Worm (Caenorhabditis elegans) whole organism, L2 larva: ENCODE data around the gene grd-1.

Experiments used
- aly-2 ChIP-seq: fragments of 150-350 bp; optimal IDR thresholded peaks from 2 replicates; lab custom pipeline; 2014; ENCODE audit warnings: missing biosample characterization, missing genetic modification characterization
- egl-27 ChIP-seq: sonication (generic microtip); optimal IDR thresholded peaks from 3 replicates; lab custom pipeline; 2017; ENCODE audit warnings: missing biosample characterization, missing genetic modification reagents, missing genetic modification characterization
- elt-3 ChIP-seq: sonication (generic microtip); optimal IDR thresholded peaks from 2 replicates; lab custom pipeline; 2017; ENCODE audit warnings: missing biosample characterization, missing genetic modification characterization
- lin-13 ChIP-seq: fragments of 150-350 bp; optimal IDR thresholded peaks from 2 replicates; lab custom pipeline; 2014; ENCODE audit warnings: missing biosample characterization, missing genetic modification reagents, missing genetic modification characterization
- lin-39 ChIP-seq: fragments of 150-350 bp; optimal IDR thresholded peaks from 2 replicates; lab custom pipeline; 2014; ENCODE audit warnings: missing biosample characterization, missing genetic modification reagents, missing genetic modification characterization
- lsy-2 ChIP-seq, 2 experiments: fragments of 150-350 bp in 1 of 2; sonication (generic microtip) in 1 of 2; optimal IDR thresholded peaks; 2 replicates each; lab custom pipeline; 2014 to 2017; ENCODE audit warnings: missing biosample characterization in 2 of 2, missing genetic modification characterization in 2 of 2
- mab-5 ChIP-seq: fragments of 150-350 bp; optimal IDR thresholded peaks from 2 replicates; lab custom pipeline; 2014; ENCODE audit warnings: missing biosample characterization, missing genetic modification characterization
- mdl-1 ChIP-seq, 2 experiments: fragments of 150-350 bp in 1 of 2; sonication (generic microtip) in 1 of 2; optimal IDR thresholded peaks; 2 replicates each; lab custom pipeline; 2017; ENCODE audit warnings: missing biosample characterization in 2 of 2, missing genetic modification characterization in 2 of 2
- nhr-11 ChIP-seq: fragments of 150-350 bp; optimal IDR thresholded peaks from 2 replicates; lab custom pipeline; 2014; ENCODE audit warnings: missing biosample characterization, missing genetic modification characterization
- nhr-6 ChIP-seq: fragments of 150-350 bp; optimal IDR thresholded peaks from 2 replicates; lab custom pipeline; 2014; ENCODE audit warnings: missing biosample characterization, missing genetic modification characterization
- nhr-77 ChIP-seq: fragments of 150-350 bp; optimal IDR thresholded peaks from 2 replicates; lab custom pipeline; 2014; ENCODE audit warnings: missing biosample characterization, missing genetic modification characterization
- snpc-4 ChIP-seq: fragments of 150-350 bp; optimal IDR thresholded peaks from 2 replicates; lab custom pipeline; 2014; ENCODE audit warnings: missing biosample characterization, missing genetic modification characterization
- unc-62 ChIP-seq: fragments of 150-350 bp; optimal IDR thresholded peaks from 2 replicates; lab custom pipeline; 2014; ENCODE audit warnings: missing biosample characterization, missing genetic modification reagents, missing genetic modification characterization

DNA sequence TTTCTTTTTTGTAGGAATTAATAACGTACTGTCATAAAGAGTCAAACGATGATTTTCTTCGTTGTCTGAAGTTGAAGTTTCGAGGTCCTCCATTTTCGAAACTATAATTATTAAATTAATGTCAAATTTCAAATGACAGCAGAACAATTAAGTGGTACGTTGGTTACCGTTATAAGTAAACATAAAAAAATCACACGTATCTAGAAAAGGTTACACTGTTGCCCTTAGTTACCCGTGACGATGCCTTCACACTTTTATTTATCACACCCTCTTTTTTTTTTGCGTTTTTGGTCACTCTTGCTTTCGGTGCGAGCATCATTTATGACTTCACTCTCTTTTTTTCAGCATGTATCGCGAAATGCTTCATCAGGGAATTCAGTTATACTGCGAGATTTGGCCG is 43.5 kb downstream of the grd-1 start, which contains the start of the genes C05C9.3 and C05C9.2:
- TF ChIP-seq mdl-1 (tag; optimal IDR thresholded peaks at IDR 0.05; lab: Kevin White, UChicago) (no peak), elt-3 (tag; lab: Kevin White, UChicago) (no peak), egl-27 (no peak), lsy-2 (tag; optimal IDR thresholded peaks at IDR 0.05; lab: Kevin White, UChicago) (no peak), aly-2 (no peak), lin-13 (GFP tag; lab: Kevin White, UChicago) (no peak), snpc-4 (tag; lab: Kevin White, UChicago) (no peak), unc-62 (no peak), nhr-77 (no peak), nhr-6 (tag; lab: Kevin White, UChicago) (no peak), nhr-11 (tag; lab: Kevin White, UChicago) (no peak), lin-39 (tag; lab: Kevin White, UChicago) (no peak), mab-5 (tag; lab: Kevin White, UChicago) (no peak)
